Worm (Caenorhabditis elegans): Measurements from ENCODE around the gene lntl-1.
A peak's percentile ranks its signal among the peaks of the same experiment; 100 is the strongest.

lntl-1 gene

ce11 chrIV:5795495-5795894 lies 11.4 kb downstream of the lntl-1 start:
- TF ChIP-seq nhr-76 (tag; optimal IDR thresholded peaks at IDR 0.05) (no peak), hlh-17 (GFP tag; optimal IDR thresholded peaks at IDR 0.05; ENCODE audit: borderline replicate concordance) (no peak), unc-62 (GFP tag; optimal IDR thresholded peaks at IDR 0.05) (no peak)

ce11 chrIV:5790993-5791392 lies 15.9 kb downstream of the lntl-1 start, which contains the start of gene C31H1.2:
Gene C31H1.2 (plus strand): TSS chrIV:5791293.
- TF ChIP-seq mep-1 (tag; optimal IDR thresholded peaks at IDR 0.05) (no peak), unc-86 (tag; optimal IDR thresholded peaks at IDR 0.05) (no peak), blmp-1 (tag; optimal IDR thresholded peaks at IDR 0.05) (no peak), fos-1 (tag; optimal IDR thresholded peaks at IDR 0.05) (no peak), sox-4 (tag; optimal IDR thresholded peaks at IDR 0.05) (no peak), vab-15 (tag; optimal IDR thresholded peaks at IDR 0.05) (no peak), unc-62 (GFP tag; optimal IDR thresholded peaks at IDR 0.05) (no peak), tbx-2 (tag; optimal IDR thresholded peaks at IDR 0.05) (no peak), ceh-8 (GFP tag; optimal IDR thresholded peaks at IDR 0.05) (no peak), lin-14 (GFP tag; optimal IDR thresholded peaks at IDR 0.05) (no peak), mdl-1 (tag; optimal IDR thresholded peaks at IDR 0.05) (no peak), zip-4 (GFP tag; optimal IDR thresholded peaks at IDR 0.05) (no peak), nhr-12 (tag; optimal IDR thresholded peaks at IDR 0.05) (no peak), ama-1 (optimal IDR thresholded peaks at IDR 0.05) (no peak), ets-5 (GFP tag; IDR thresholded peaks at IDR 0.05) (no peak), nhr-19 (GFP tag; conservative IDR thresholded peaks at IDR 0.05) (no peak), elt-2 (tag; optimal IDR thresholded peaks at IDR 0.05) (no peak), pqm-1 (tag; optimal IDR thresholded peaks at IDR 0.05) (no peak)

- TF ChIP-seq aha-1 (tag; optimal IDR thresholded peaks at IDR 0.05) (no peak), dpl-1 (GFP tag; optimal IDR thresholded peaks at IDR 0.05) (no peak), unc-62 (GFP tag; optimal IDR thresholded peaks at IDR 0.05) (no peak), fkh-8 (tag; optimal IDR thresholded peaks at IDR 0.05) (no peak), egl-27 (tag; optimal IDR thresholded peaks at IDR 0.05) (no peak)
These were observed 23.2 kb downstream of the lntl-1 start for ce11 chrIV:5783675-5784074.

- peak; percentile 63 for TF ChIP-seq nhr-71 (tag; optimal IDR thresholded peaks at IDR 0.05)
- no peak for TF ChIP-seq sptf-1 (tag; optimal IDR thresholded peaks at IDR 0.05)
- no peak for TF ChIP-seq nhr-12 (tag; optimal IDR thresholded peaks at IDR 0.05)
- no peak for TF ChIP-seq ets-5 (GFP tag; IDR thresholded peaks at IDR 0.05)
- no peak for TF ChIP-seq ces-1 (GFP tag; optimal IDR thresholded peaks at IDR 0.05)
- no peak for TF ChIP-seq tlp-1 (tag; optimal IDR thresholded peaks at IDR 0.05)
- TF ChIP-seq ceh-88 (GFP tag; IDR thresholded peaks at IDR 0.05) = no peak
- peak in 2 of 6 experiments; percentile 37 to 72 for TF ChIP-seq elt-3 (tag; optimal IDR thresholded peaks at IDR 0.05)
- no peak for TF ChIP-seq egl-13 (tag; optimal IDR thresholded peaks at IDR 0.05)
- no peak for TF ChIP-seq nhr-28 (tag; optimal IDR thresholded peaks at IDR 0.05)
- TF ChIP-seq mep-1 (tag; optimal IDR thresholded peaks at IDR 0.05) = no peak
- TF ChIP-seq fos-1 (tag; optimal IDR thresholded peaks at IDR 0.05) = no peak
- peak; percentile 49 for TF ChIP-seq blmp-1 (tag; optimal IDR thresholded peaks at IDR 0.05)
- peak; percentile 60 for TF ChIP-seq nhr-20 (tag; optimal IDR thresholded peaks at IDR 0.05)
- TF ChIP-seq ama-1 (optimal IDR thresholded peaks at IDR 0.05) = no peak
- TF ChIP-seq nhr-85 (tag) = peak; percentile 65
- no peak for TF ChIP-seq sox-4 (tag; optimal IDR thresholded peaks at IDR 0.05)
- no peak for TF ChIP-seq lsy-2 (tag; optimal IDR thresholded peaks at IDR 0.05)
These were observed 26.6 kb downstream of the lntl-1 start for ce11 chrIV:5780234-5780788.

ce11 chrIV:5779537-5779936 lies 27.4 kb downstream of the lntl-1 start:
- peak; percentile 5 for TF ChIP-seq nhr-71 (tag; optimal IDR thresholded peaks at IDR 0.05)
- TF ChIP-seq fkh-4 (tag; optimal IDR thresholded peaks at IDR 0.05; ENCODE audit: borderline replicate concordance) = no peak
- peak; percentile 64 for TF ChIP-seq nhr-85 (tag)
- TF ChIP-seq nhr-20 (tag; optimal IDR thresholded peaks at IDR 0.05) = no peak

All from whole organism, L1 larva.